Worm (Caenorhabditis elegans) whole organism, L2 larva: ENCODE measurements around the gene col-86.

Experiments
- ZK546.5 ChIP-seq: sonication (generic microtip); optimal IDR thresholded peaks from 2 replicates; lab custom pipeline; 2017; ENCODE audit warnings: missing biosample characterization, missing genetic modification characterization
- ama-1 ChIP-seq: fragments of 150-350 bp; optimal IDR thresholded peaks from 2 replicates; lab custom pipeline; 2018; ENCODE audit warnings: inconsistent platforms
- elt-3 ChIP-seq: sonication (generic microtip); optimal IDR thresholded peaks from 2 replicates; lab custom pipeline; 2017; ENCODE audit warnings: missing biosample characterization, missing genetic modification characterization
- mdl-1 ChIP-seq, 2 experiments: fragments of 150-350 bp in 1 of 2; sonication (generic microtip) in 1 of 2; optimal IDR thresholded peaks; 2 replicates each; lab custom pipeline; 2017; ENCODE audit warnings: missing biosample characterization in 2 of 2, missing genetic modification characterization in 2 of 2
- nhr-11 ChIP-seq: fragments of 150-350 bp; optimal IDR thresholded peaks from 2 replicates; lab custom pipeline; 2014; ENCODE audit warnings: missing biosample characterization, missing genetic modification characterization
- nhr-237 ChIP-seq: fragments of 150-350 bp; optimal IDR thresholded peaks from 2 replicates; lab custom pipeline; 2014; ENCODE audit warnings: missing biosample characterization, missing genetic modification characterization
- nhr-77 ChIP-seq: fragments of 150-350 bp; optimal IDR thresholded peaks from 2 replicates; lab custom pipeline; 2014; ENCODE audit warnings: missing biosample characterization, missing genetic modification characterization
- snpc-4 ChIP-seq: fragments of 150-350 bp; optimal IDR thresholded peaks from 2 replicates; lab custom pipeline; 2014; ENCODE audit warnings: missing biosample characterization, missing genetic modification characterization
- unc-62 ChIP-seq: fragments of 150-350 bp; optimal IDR thresholded peaks from 2 replicates; lab custom pipeline; 2014; ENCODE audit warnings: missing biosample characterization, missing genetic modification reagents, missing genetic modification characterization

ce11 chrII:13129602-13130001 is 31.5 kb upstream of the col-86 start, which contains the start of gene F29C12.6:
- no peak for TF ChIP-seq nhr-77 (tag; lab: Kevin White, UChicago)
- TF ChIP-seq nhr-11 (tag; lab: Kevin White, UChicago) = no peak
- no peak for TF ChIP-seq snpc-4 (tag; lab: Kevin White, UChicago)
- no peak for TF ChIP-seq nhr-237
- no peak for TF ChIP-seq elt-3 (tag; lab: Kevin White, UChicago)
- no peak for TF ChIP-seq ZK546.5 (tag; lab: Kevin White, UChicago)
- no peak for TF ChIP-seq ama-1 (lab: Kevin White, UChicago)
- no peak for TF ChIP-seq mdl-1 (tag; optimal IDR thresholded peaks at IDR 0.05; lab: Kevin White, UChicago)
- no peak for TF ChIP-seq unc-62 (GFP tag; lab: Kevin White, UChicago)
